Worm (Caenorhabditis elegans) whole organism, mixed stage, embryonic: Measurements from ENCODE around the gene gon-1.

ENCODE experiments used
- ces-1 ChIP-seq: fragments of 150-350 bp; optimal IDR thresholded peaks from 2 replicates; lab custom pipeline; 2014; ENCODE audit warnings: missing biosample characterization, missing genetic modification reagents, missing genetic modification characterization
- drap-1 ChIP-seq: fragments of 200-800 bp; sonication (Bioruptor generic); optimal IDR thresholded peaks from 3 replicates; lab custom pipeline; 2018; ENCODE audit warnings: mild to moderate bottlenecking, missing genetic modification characterization, missing compliant biosample characterization
- hlh-1 ChIP-seq: fragments of 150-350 bp; optimal IDR thresholded peaks from 2 replicates; lab custom pipeline; 2014; ENCODE audit warnings: missing biosample characterization, missing genetic modification reagents, missing genetic modification characterization
- nhr-12 ChIP-seq: fragments of 150-350 bp; optimal IDR thresholded peaks from 2 replicates; lab custom pipeline; 2014; ENCODE audit warnings: missing biosample characterization, missing genetic modification characterization
- nhr-237 ChIP-seq: fragments of 150-350 bp; optimal IDR thresholded peaks from 2 replicates; lab custom pipeline; 2014; ENCODE audit warnings: missing biosample characterization, missing genetic modification characterization
- pha-4 ChIP-seq: fragments of 150-350 bp; optimal IDR thresholded peaks from 2 replicates; lab custom pipeline; 2018; ENCODE audit warnings: missing biosample characterization, missing genetic modification reagents, missing genetic modification characterization
- sem-2 ChIP-seq: fragments of 200-800 bp; sonication (Bioruptor generic); optimal IDR thresholded peaks from 2 replicates; lab custom pipeline; 2018; ENCODE audit warnings: mild to moderate bottlenecking, missing genetic modification characterization, missing compliant biosample characterization
- sptf-1 ChIP-seq: sonication (generic microtip); optimal IDR thresholded peaks from 2 replicates; lab custom pipeline; 2017; ENCODE audit warnings: mild to moderate bottlenecking, missing genetic modification characterization, moderate library complexity, missing compliant biosample characterization
- tbx-8 ChIP-seq: fragments of 200-800 bp; sonication (Bioruptor generic); optimal IDR thresholded peaks from 2 replicates; lab custom pipeline; 2018; ENCODE audit warnings: mild to moderate bottlenecking, missing genetic modification characterization, moderate library complexity, missing compliant biosample characterization
- ztf-11 ChIP-seq: fragments of 150-350 bp; optimal IDR thresholded peaks from 2 replicates; lab custom pipeline; 2014; ENCODE audit warnings: missing biosample characterization, missing genetic modification characterization

- TF ChIP-seq nhr-12 (tag; lab: Kevin White, UChicago) (no peak), sem-2 (no peak), ztf-11 (tag; lab: Kevin White, UChicago) (no peak), sptf-1 (tag; lab: Kevin White, UChicago) (no peak), nhr-237 (tag; lab: Kevin White, UChicago) (no peak), drap-1 (GFP tag; lab: Kevin White, UChicago) (no peak), tbx-8 (no peak), ces-1 (GFP tag; lab: Kevin White, UChicago) (no peak), pha-4 (tag; lab: Kevin White, UChicago) (no peak), hlh-1 (tag; lab: Kevin White, UChicago) (peak; percentile 60)
Observed at ce11 chrIV:9948035-9948434, 5.2 kb downstream of the gon-1 start.
